Worm (Caenorhabditis elegans) whole organism, young adult: ENCODE results near the gene sir-2.3.

Experiments used
- B0261.1 ChIP-seq: sonication (generic microtip); optimal IDR thresholded peaks from 2 replicates; lab custom pipeline; 2016; ENCODE audit warnings: mild to moderate bottlenecking, missing genetic modification characterization, moderate library complexity, missing compliant biosample characterization
- B0336.3 ChIP-seq: fragments of 200-800 bp; sonication (Bioruptor generic); IDR thresholded peaks from 2 replicates; pipeline ENCODE4 v1.3.6; 2022; ENCODE audit warnings: missing genetic modification characterization, missing compliant biosample characterization
- C06A6.2 ChIP-seq: fragments of 200-800 bp; sonication (Bioruptor generic); conservative IDR thresholded peaks from 2 replicates; pipeline ENCODE4 v1.3.6; 2022; ENCODE audit warnings: missing genetic modification characterization, missing compliant biosample characterization
- F22D6.2 ChIP-seq: sonication (generic microtip); optimal IDR thresholded peaks from 2 replicates; lab custom pipeline; 2016; ENCODE audit warnings: mild to moderate bottlenecking, missing genetic modification characterization, missing compliant biosample characterization
- F39B2.1 ChIP-seq: fragments of 200-800 bp; sonication (Bioruptor generic); IDR thresholded peaks from 2 replicates; pipeline ENCODE4 v1.3.6; 2022; ENCODE audit warnings: missing genetic modification reagents, missing genetic modification characterization, missing compliant biosample characterization
- K11D2.4 ChIP-seq: fragments of 200-800 bp; sonication (Bioruptor generic); IDR thresholded peaks from 2 replicates; pipeline ENCODE4 v1.3.6; 2022; ENCODE audit warnings: missing genetic modification reagents, missing genetic modification characterization, missing compliant biosample characterization
- Y53F4B.3 ChIP-seq: fragments of 200-800 bp; sonication (Bioruptor generic); IDR thresholded peaks from 2 replicates; pipeline ENCODE4 v1.3.6; 2022; ENCODE audit warnings: missing genetic modification reagents, missing genetic modification characterization, missing compliant biosample characterization
- Y53G8AR.9 ChIP-seq: fragments of 200-800 bp; sonication (Bioruptor generic); conservative IDR thresholded peaks from 2 replicates; pipeline ENCODE4 v1.3.6; 2022; ENCODE audit warnings: missing genetic modification reagents, missing genetic modification characterization, missing compliant biosample characterization
- ZK185.1 ChIP-seq: sonication (generic microtip); optimal IDR thresholded peaks from 2 replicates; lab custom pipeline; 2016; ENCODE audit warnings: mild to moderate bottlenecking, missing genetic modification characterization, missing compliant biosample characterization; ENCODE audit not compliant: poor library complexity, severe bottlenecking
- atf-7 ChIP-seq: sonication (generic microtip); optimal IDR thresholded peaks from 2 replicates; lab custom pipeline; 2017; ENCODE audit warnings: mild to moderate bottlenecking, missing genetic modification characterization, missing compliant biosample characterization
- athp-1 ChIP-seq: sonication (generic microtip); optimal IDR thresholded peaks from 2 replicates; lab custom pipeline; 2017; ENCODE audit warnings: mild to moderate bottlenecking, missing genetic modification characterization, missing compliant biosample characterization
- ccch-3 ChIP-seq: fragments of 200-800 bp; sonication (Bioruptor generic); optimal IDR thresholded peaks from 2 replicates; lab custom pipeline; 2018; ENCODE audit warnings: mild to moderate bottlenecking, missing genetic modification characterization, missing compliant biosample characterization
- cebp-1 ChIP-seq, 2 experiments: fragments of 200-800 bp in 1 of 2; sonication (Bioruptor generic) in 1 of 2; sonication (generic microtip) in 1 of 2; IDR thresholded peaks in 1 of 2; optimal IDR thresholded peaks in 1 of 2; 2 replicates each; pipeline versions ENCODE4 v1.3.6 to Lab custom; 2017 to 2022; ENCODE audit warnings: missing compliant biosample characterization in 2 of 2, missing genetic modification characterization in 2 of 2, mild to moderate bottlenecking in 1 of 2, missing genetic modification reagents in 1 of 2, moderate library complexity in 1 of 2
- cebp-2 ChIP-seq: fragments of 200-800 bp; sonication (Bioruptor generic); IDR thresholded peaks from 2 replicates; pipeline ENCODE4 v1.3.6; 2022; ENCODE audit warnings: missing genetic modification characterization, missing compliant biosample characterization
- chd-7 ChIP-seq: sonication (generic microtip); optimal IDR thresholded peaks from 2 replicates; lab custom pipeline; 2016; ENCODE audit warnings: mild to moderate bottlenecking, missing genetic modification characterization, moderate library complexity, missing compliant biosample characterization
- dpff-1 ChIP-seq: sonication (generic microtip); optimal IDR thresholded peaks from 2 replicates; lab custom pipeline; 2017; ENCODE audit warnings: mild to moderate bottlenecking, missing genetic modification characterization, missing compliant biosample characterization
- egl-44 ChIP-seq: fragments of 200-800 bp; sonication (Bioruptor generic); IDR thresholded peaks from 2 replicates; pipeline ENCODE4 v1.3.6; 2022; ENCODE audit warnings: missing genetic modification reagents, missing genetic modification characterization, missing compliant biosample characterization
- egrh-3 ChIP-seq: fragments of 200-800 bp; sonication (Bioruptor generic); IDR thresholded peaks from 2 replicates; pipeline ENCODE4 v1.3.6; 2022; ENCODE audit warnings: missing genetic modification reagents, missing genetic modification characterization, missing compliant biosample characterization
- gei-17 ChIP-seq: fragments of 200-800 bp; sonication (Bioruptor generic); optimal IDR thresholded peaks from 2 replicates; lab custom pipeline; 2018; ENCODE audit warnings: mild to moderate bottlenecking, missing genetic modification characterization, missing compliant biosample characterization
- hlh-26 ChIP-seq: fragments of 200-800 bp; sonication (Bioruptor generic); conservative IDR thresholded peaks from 2 replicates; pipeline ENCODE4 v1.3.6; 2022; ENCODE audit warnings: missing genetic modification reagents, missing genetic modification characterization, missing compliant biosample characterization
- hrde-1 ChIP-seq: sonication (generic microtip); optimal IDR thresholded peaks from 2 replicates; lab custom pipeline; 2016; ENCODE audit warnings: missing genetic modification characterization, mild to moderate bottlenecking, missing compliant biosample characterization, moderate library complexity, missing genotype, missing genetic modification reagents, borderline replicate concordance
- hsf-1 ChIP-seq: fragments of 200-800 bp; sonication (Bioruptor generic); IDR thresholded peaks from 2 replicates; pipeline ENCODE4 v1.3.6; 2022; ENCODE audit warnings: missing genetic modification reagents, missing genetic modification characterization, missing compliant biosample characterization
- let-526 ChIP-seq: fragments of 200-800 bp; sonication (Bioruptor generic); IDR thresholded peaks from 2 replicates; pipeline ENCODE4 v1.3.6; 2022; ENCODE audit warnings: missing genetic modification reagents, missing genetic modification characterization, missing compliant biosample characterization
- let-607 ChIP-seq, 2 experiments: fragments of 200-800 bp in 1 of 2; sonication (Bioruptor generic) in 1 of 2; sonication (generic microtip) in 1 of 2; optimal IDR thresholded peaks; 2 replicates each; lab custom pipeline; 2016 to 2018; ENCODE audit warnings: mild to moderate bottlenecking in 2 of 2, missing compliant biosample characterization in 2 of 2, missing genetic modification characterization in 2 of 2, moderate library complexity in 2 of 2, missing genotype in 1 of 2
- lin-26 ChIP-seq: fragments of 200-800 bp; sonication (Bioruptor generic); IDR thresholded peaks from 2 replicates; pipeline ENCODE4 v1.3.6; 2022; ENCODE audit warnings: missing genetic modification reagents, missing genetic modification characterization, missing compliant biosample characterization
- lin-40 ChIP-seq: sonication (generic microtip); optimal IDR thresholded peaks from 2 replicates; lab custom pipeline; 2016; ENCODE audit warnings: missing genetic modification characterization, mild to moderate bottlenecking, missing compliant biosample characterization, missing genotype, missing genetic modification reagents
- lin-54 ChIP-seq: fragments of 200-800 bp; sonication (Bioruptor generic); optimal IDR thresholded peaks from 2 replicates; lab custom pipeline; 2018; ENCODE audit warnings: mild to moderate bottlenecking, missing genetic modification characterization, missing compliant biosample characterization
- lir-1 ChIP-seq: fragments of 200-800 bp; sonication (Bioruptor generic); conservative IDR thresholded peaks from 2 replicates; pipeline ENCODE4 v1.3.6; 2022; ENCODE audit warnings: missing genetic modification reagents, missing genetic modification characterization, missing compliant biosample characterization
- madf-3 ChIP-seq: fragments of 200-800 bp; sonication (Bioruptor generic); IDR thresholded peaks from 2 replicates; pipeline ENCODE4 v1.3.6; 2022; ENCODE audit warnings: missing genetic modification reagents, missing genetic modification characterization, missing compliant biosample characterization
- madf-6 ChIP-seq: fragments of 200-800 bp; sonication (Bioruptor generic); IDR thresholded peaks from 2 replicates; pipeline ENCODE4 v1.3.6; 2022; ENCODE audit warnings: missing genetic modification reagents, missing genetic modification characterization, missing compliant biosample characterization
- madf-8 ChIP-seq: fragments of 200-800 bp; sonication (Bioruptor generic); conservative IDR thresholded peaks from 2 replicates; pipeline ENCODE4 v1.3.6; 2022; ENCODE audit warnings: missing genetic modification reagents, missing genetic modification characterization, missing compliant biosample characterization
- nfyb-1 ChIP-seq: fragments of 200-800 bp; sonication (Bioruptor generic); IDR thresholded peaks from 2 replicates; pipeline ENCODE4 v1.3.6; 2022; ENCODE audit warnings: missing genetic modification reagents, missing genetic modification characterization, missing compliant biosample characterization
- nhr-80 ChIP-seq: sonication (generic microtip); optimal IDR thresholded peaks from 2 replicates; lab custom pipeline; 2016; ENCODE audit warnings: missing genetic modification characterization, missing compliant biosample characterization
- nhr-90 ChIP-seq: sonication (generic microtip); optimal IDR thresholded peaks from 2 replicates; lab custom pipeline; 2016; ENCODE audit warnings: missing genotype, mild to moderate bottlenecking, missing genetic modification characterization, missing compliant biosample characterization
- pha-4 ChIP-seq: fragments of 150-350 bp; sonication (generic microtip); optimal IDR thresholded peaks from 2 replicates; lab custom pipeline; 2014; ENCODE audit warnings: missing biosample characterization, missing genetic modification reagents, missing genetic modification characterization
- repo-1 ChIP-seq: sonication (generic microtip); optimal IDR thresholded peaks from 2 replicates; lab custom pipeline; 2017; ENCODE audit warnings: mild to moderate bottlenecking, missing genetic modification characterization, missing compliant biosample characterization
- snpc-3.4 ChIP-seq: sonication (generic microtip); optimal IDR thresholded peaks from 2 replicates; lab custom pipeline; 2017; ENCODE audit warnings: missing genetic modification characterization, mild to moderate bottlenecking, missing compliant biosample characterization, antibody characterized with exemption, moderate library complexity, missing genotype, missing genetic modification reagents
- somi-1 ChIP-seq: fragments of 200-800 bp; sonication (Bioruptor generic); optimal IDR thresholded peaks from 2 replicates; lab custom pipeline; 2018; ENCODE audit warnings: mild to moderate bottlenecking, missing genetic modification characterization, missing compliant biosample characterization
- unc-62 ChIP-seq: fragments of 150-350 bp; optimal IDR thresholded peaks from 2 replicates; lab custom pipeline; 2014; ENCODE audit warnings: missing biosample characterization, missing genetic modification reagents, missing genetic modification characterization
- zfh-2 ChIP-seq: fragments of 200-800 bp; sonication (Bioruptor generic); conservative IDR thresholded peaks from 2 replicates; pipeline ENCODE4 v1.3.6; 2022; ENCODE audit warnings: missing genetic modification reagents, missing genetic modification characterization, missing compliant biosample characterization
- ztf-26 ChIP-seq: sonication (generic microtip); optimal IDR thresholded peaks from 2 replicates; lab custom pipeline; 2017; ENCODE audit warnings: missing genetic modification characterization, missing compliant biosample characterization
- ztf-3 ChIP-seq: fragments of 200-800 bp; sonication (Bioruptor generic); optimal IDR thresholded peaks from 2 replicates; lab custom pipeline; 2018; ENCODE audit warnings: mild to moderate bottlenecking, missing genetic modification characterization, missing compliant biosample characterization

sir-2.3 gene

ce11 chrX:13348417-13348816 lies 16.9 kb downstream of the sir-2.3 start (continued):
- TF ChIP-seq snpc-3.4 (tag; lab: Kevin White, UChicago) (no peak), pha-4 (tag; lab: Kevin White, UChicago) (no peak), ZK185.1 (tag; lab: Kevin White, UChicago) (peak; percentile 71), cebp-1 (GFP tag; IDR thresholded peaks at IDR 0.05; lab: Robert Waterston, UW) (peak; percentile 65; the same call in 1 of the 2 replicates), cebp-1 (tag; optimal IDR thresholded peaks at IDR 0.05; lab: Kevin White, UChicago) (peak; percentile 85), Y53F4B.3 (GFP tag; lab: Robert Waterston, UW) (no peak), hlh-26 (no peak), somi-1 (GFP tag; lab: Kevin White, UChicago) (peak; percentile 43), C06A6.2 (GFP tag; lab: Robert Waterston, UW) (peak; percentile 63; the same call in 1 of the 2 replicates), let-607 (tag; optimal IDR thresholded peaks at IDR 0.05; lab: Kevin White, UChicago) (peak in 1 of 2 experiments; percentile 81), madf-6 (no peak)

DNA sequence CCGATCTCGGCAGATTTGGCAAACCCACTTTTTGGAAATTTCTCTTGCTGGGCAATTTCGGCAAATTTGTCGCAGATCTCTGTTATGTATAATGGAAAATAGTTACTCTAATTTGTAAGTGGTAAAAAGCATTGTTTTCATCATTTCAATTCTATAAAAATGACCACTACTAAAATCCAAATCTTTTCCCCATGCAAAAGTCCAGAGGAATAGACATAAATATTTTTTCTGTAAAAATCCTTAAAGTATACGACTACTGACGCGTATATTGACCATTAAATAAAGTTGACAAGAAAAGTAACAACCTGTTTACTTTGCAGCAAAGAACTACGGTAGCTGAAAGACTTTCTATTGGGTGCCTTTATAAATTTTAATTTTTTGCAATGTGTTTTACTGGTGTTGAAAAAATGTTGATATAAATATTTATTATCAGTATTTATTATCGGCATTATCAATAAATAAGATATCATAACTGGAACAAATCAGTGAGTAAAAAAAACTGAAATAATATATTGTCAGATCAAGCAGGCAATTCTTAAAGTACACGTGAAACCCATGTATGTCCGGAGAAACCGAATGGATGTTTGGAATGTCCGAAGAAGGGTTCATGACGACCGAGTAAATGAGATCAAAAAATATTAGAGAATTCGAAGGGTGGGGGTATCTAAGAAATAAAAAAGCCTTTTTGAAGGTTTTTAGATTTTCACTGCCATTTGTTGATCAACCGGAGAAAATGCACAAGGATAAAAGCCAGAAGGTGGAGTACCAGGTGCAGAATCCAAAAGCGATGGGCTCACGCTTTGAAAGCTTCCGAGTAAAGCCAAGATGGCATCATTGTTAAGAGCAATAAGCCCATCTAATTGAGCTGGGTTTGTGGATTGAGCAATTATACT lies 18.0 kb downstream of the sir-2.3 start:
- TF ChIP-seq let-526 (GFP tag; lab: Robert Waterston, UW) (no peak), dpff-1 (no peak), let-607 (tag; optimal IDR thresholded peaks at IDR 0.05; lab: Kevin White, UChicago) (peak in 1 of 2 experiments; percentile 63), zfh-2 (GFP tag; lab: Robert Waterston, UW) (no peak), K11D2.4 (peak; percentile 54; the same call in 1 of the 2 replicates), nhr-90 (tag; lab: Kevin White, UChicago) (peak; percentile 26), B0336.3 (GFP tag; lab: Robert Waterston, UW) (no peak; the same call in 1 of the 2 replicates), lin-54 (peak; percentile 1), lin-40 (tag; lab: Kevin White, UChicago) (peak; percentile 65), nfyb-1 (GFP tag; lab: Robert Waterston, UW) (peak; percentile 83), athp-1 (tag; lab: Kevin White, UChicago) (peak; percentile 7), repo-1 (tag; lab: Kevin White, UChicago) (peak; percentile 88), unc-62 (GFP tag; lab: Kevin White, UChicago) (no peak), lin-26 (GFP tag; lab: Robert Waterston, UW) (peak; percentile 52; the same call in 1 of the 2 replicates), C06A6.2 (GFP tag; lab: Robert Waterston, UW) (0 out of 2 replicates have a peak, but pooled peaks have one; percentile 11), madf-3 (GFP tag; lab: Robert Waterston, UW) (0 out of 2 replicates have a peak, but pooled peaks have one; percentile 24), madf-8 (GFP tag; lab: Robert Waterston, UW) (no peak), ztf-3 (no peak), nhr-80 (tag; lab: Kevin White, UChicago) (peak; percentile 44), egrh-3 (GFP tag; lab: Robert Waterston, UW) (no peak), B0261.1 (tag; lab: Kevin White, UChicago) (peak; percentile 18), atf-7 (tag; lab: Kevin White, UChicago) (peak; percentile 39), egl-44 (GFP tag; lab: Robert Waterston, UW) (no peak), hsf-1 (GFP tag; lab: Robert Waterston, UW) (peak; percentile 36; the same call in 1 of the 2 replicates), F39B2.1 (GFP tag; lab: Robert Waterston, UW) (no peak), Y53G8AR.9 (GFP tag; lab: Robert Waterston, UW) (peak; percentile 80), F22D6.2 (tag; lab: Kevin White, UChicago) (peak; percentile 62), chd-7 (tag; lab: Kevin White, UChicago) (peak; percentile 47), ZK185.1 (tag; lab: Kevin White, UChicago) (peak; percentile 45), gei-17 (peak; percentile 67), cebp-2 (0 out of 2 replicates have a peak, but pooled peaks have one; percentile 4), ccch-3 (GFP tag; lab: Kevin White, UChicago) (no peak), lir-1 (GFP tag; lab: Robert Waterston, UW) (0 out of 2 replicates have a peak, but pooled peaks have one; percentile 26), hlh-26 (no peak), ztf-26 (tag; lab: Kevin White, UChicago) (peak; percentile 61), cebp-1 (GFP tag; IDR thresholded peaks at IDR 0.05; lab: Robert Waterston, UW) (no peak), cebp-1 (tag; optimal IDR thresholded peaks at IDR 0.05; lab: Kevin White, UChicago) (peak; percentile 67), hrde-1 (tag; lab: Kevin White, UChicago) (no peak)
